Worm (Caenorhabditis elegans): Measurements from ENCODE around the gene pole-4.

DNA sequence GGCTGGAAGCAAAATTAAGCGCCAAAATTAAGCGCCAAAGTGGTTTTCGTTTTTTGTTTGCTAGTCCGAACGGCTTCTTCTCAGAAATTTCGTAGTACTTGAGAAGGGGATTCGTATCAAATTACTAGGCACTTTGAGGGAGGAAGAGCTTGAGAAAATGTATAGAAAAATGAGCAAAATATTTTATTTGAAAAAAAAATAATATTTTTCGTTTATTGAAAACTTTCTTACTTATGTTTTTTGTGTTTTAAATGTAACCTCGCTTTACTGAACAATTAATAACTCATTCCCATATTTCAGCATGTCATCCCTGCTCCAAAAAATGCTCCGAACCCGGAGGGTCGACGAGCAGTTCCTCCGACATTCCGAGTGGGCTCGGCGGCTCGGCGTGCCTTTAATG, 49.8 kb upstream of the pole-4 start, which contains the start of gene Y53F4B.12:
- TF ChIP-seq sptf-1 (tag; optimal IDR thresholded peaks at IDR 0.05) (no peak), ama-1 (optimal IDR thresholded peaks at IDR 0.05) (no peak), nhr-76 (tag; optimal IDR thresholded peaks at IDR 0.05) (no peak), sup-37 (GFP tag; optimal IDR thresholded peaks at IDR 0.05) (no peak), elt-2 (tag; optimal IDR thresholded peaks at IDR 0.05) (no peak), blmp-1 (tag; optimal IDR thresholded peaks at IDR 0.05) (no peak), efl-1 (optimal IDR thresholded peaks at IDR 0.05) (no peak), efl-1 (GFP tag; optimal IDR thresholded peaks at IDR 0.05 in 1 of 2) (no peak), aha-1 (tag; optimal IDR thresholded peaks at IDR 0.05) (no peak), aly-2 (tag; optimal IDR thresholded peaks at IDR 0.05) (no peak), skn-1 (tag; optimal IDR thresholded peaks at IDR 0.05) (no peak), egl-27 (tag; optimal IDR thresholded peaks at IDR 0.05) (no peak), nhr-20 (tag; optimal IDR thresholded peaks at IDR 0.05) (no peak), C16A3.4 (tag; optimal IDR thresholded peaks at IDR 0.05) (no peak)

All from whole organism, L1 larva.